Worm (Caenorhabditis elegans) whole organism, L4/young adult: ENCODE data around the gene K10H10.7.

Experiments used
- W03F9.2 ChIP-seq: fragments of 150-350 bp; optimal IDR thresholded peaks from 2 replicates; lab custom pipeline; 2014; ENCODE audit warnings: missing biosample characterization, missing genetic modification characterization
- him-1 ChIP-seq: sonication (generic microtip); optimal IDR thresholded peaks from 2 replicates; lab custom pipeline; 2016; ENCODE audit warnings: missing genotype, missing genetic modification reagents, missing genetic modification characterization, missing compliant biosample characterization

ce11 chrII:14494464-14494863, 13.0 kb downstream of the K10H10.7 start:
- TF ChIP-seq him-1 (tag; lab: Kevin White, UChicago) (no peak), W03F9.2 (tag; lab: Kevin White, UChicago) (no peak)
